Worm (Caenorhabditis elegans) whole organism, L3 larva: Measurements from ENCODE around the gene K08E5.5.

Source experiments
- R02D3.7 ChIP-seq: fragments of 150-350 bp; optimal IDR thresholded peaks from 2 replicates; lab custom pipeline; 2014; ENCODE audit warnings: missing biosample characterization, missing genetic modification characterization
- aly-2 ChIP-seq: fragments of 150-350 bp; optimal IDR thresholded peaks from 2 replicates; lab custom pipeline; 2014; ENCODE audit warnings: missing biosample characterization, missing genetic modification characterization
- ama-1 ChIP-seq: fragments of 150-350 bp; optimal IDR thresholded peaks from 2 replicates; lab custom pipeline; 2018
- ceh-28 ChIP-seq: fragments of 150-350 bp; optimal IDR thresholded peaks from 2 replicates; lab custom pipeline; 2014; ENCODE audit warnings: missing biosample characterization, missing genetic modification reagents, missing genetic modification characterization
- ceh-82 ChIP-seq: fragments of 150-350 bp; optimal IDR thresholded peaks from 2 replicates; lab custom pipeline; 2014; ENCODE audit warnings: missing biosample characterization, missing genetic modification characterization
- egl-27 ChIP-seq: sonication (generic microtip); optimal IDR thresholded peaks from 4 replicates; lab custom pipeline; 2017; ENCODE audit warnings: missing biosample characterization, missing genetic modification reagents, missing genetic modification characterization
- egl-5 ChIP-seq: fragments of 150-350 bp; optimal IDR thresholded peaks from 2 replicates; lab custom pipeline; 2017; ENCODE audit warnings: missing biosample characterization, missing genetic modification reagents, missing genetic modification characterization, inconsistent platforms
- elt-1 ChIP-seq: fragments of 150-350 bp; optimal IDR thresholded peaks from 2 replicates; lab custom pipeline; 2014; ENCODE audit warnings: missing biosample characterization, missing genetic modification characterization
- elt-2 ChIP-seq: sonication (generic microtip); optimal IDR thresholded peaks from 2 replicates; lab custom pipeline; 2016; ENCODE audit warnings: missing genetic modification reagents, mild to moderate bottlenecking, missing genetic modification characterization, missing compliant biosample characterization
- fkh-10 ChIP-seq: sonication (generic microtip); optimal IDR thresholded peaks from 2 replicates; lab custom pipeline; 2017; ENCODE audit warnings: missing biosample characterization, missing genetic modification reagents, missing genetic modification characterization
- fkh-2 ChIP-seq: fragments of 150-350 bp; optimal IDR thresholded peaks from 2 replicates; lab custom pipeline; 2014; ENCODE audit warnings: missing biosample characterization, missing genetic modification reagents, missing genetic modification characterization
- fos-1 ChIP-seq: fragments of 150-350 bp; optimal IDR thresholded peaks from 2 replicates; lab custom pipeline; 2014; ENCODE audit warnings: missing biosample characterization, missing genetic modification characterization
- jun-1 ChIP-seq: fragments of 150-350 bp; optimal IDR thresholded peaks from 2 replicates; lab custom pipeline; 2014; ENCODE audit warnings: missing biosample characterization, missing genetic modification reagents, missing genetic modification characterization
- lin-15B ChIP-seq: fragments of 150-350 bp; optimal IDR thresholded peaks from 2 replicates; lab custom pipeline; 2014; ENCODE audit warnings: missing biosample characterization, missing genetic modification characterization
- lin-39 ChIP-seq: fragments of 150-350 bp; optimal IDR thresholded peaks from 2 replicates; lab custom pipeline; 2018; ENCODE audit warnings: missing biosample characterization, missing genetic modification reagents, missing genetic modification characterization
- lsy-12 ChIP-seq: sonication (generic microtip); optimal IDR thresholded peaks from 2 replicates; lab custom pipeline; 2016; ENCODE audit warnings: mild to moderate bottlenecking, missing genetic modification characterization, missing compliant biosample characterization
- mdl-1 ChIP-seq: fragments of 150-350 bp; optimal IDR thresholded peaks from 2 replicates; lab custom pipeline; 2014; ENCODE audit warnings: missing biosample characterization, missing genetic modification characterization
- mml-1 ChIP-seq: fragments of 150-350 bp; sonication (generic microtip); optimal IDR thresholded peaks from 3 replicates; lab custom pipeline; 2014; ENCODE audit warnings: missing biosample characterization, missing genetic modification characterization
- nhr-11 ChIP-seq: fragments of 150-350 bp; optimal IDR thresholded peaks from 2 replicates; lab custom pipeline; 2014; ENCODE audit warnings: missing biosample characterization, missing genetic modification characterization
- nhr-12 ChIP-seq: fragments of 150-350 bp; optimal IDR thresholded peaks from 2 replicates; lab custom pipeline; 2014; ENCODE audit warnings: missing biosample characterization, missing genetic modification characterization
- nhr-23 ChIP-seq: fragments of 150-350 bp; optimal IDR thresholded peaks from 2 replicates; lab custom pipeline; 2014; ENCODE audit warnings: missing biosample characterization, missing genetic modification reagents, missing genetic modification characterization
- nhr-25 ChIP-seq: sonication (generic microtip); optimal IDR thresholded peaks from 2 replicates; lab custom pipeline; 2017; ENCODE audit warnings: missing biosample characterization, missing genetic modification characterization
- nhr-43 ChIP-seq: sonication (generic microtip); optimal IDR thresholded peaks from 2 replicates; lab custom pipeline; 2016; ENCODE audit warnings: mild to moderate bottlenecking, missing genetic modification characterization, missing compliant biosample characterization; ENCODE audit not compliant: poor library complexity, severe bottlenecking
- nhr-67 ChIP-seq: fragments of 150-350 bp; optimal IDR thresholded peaks from 2 replicates; lab custom pipeline; 2014; ENCODE audit warnings: missing biosample characterization, missing genetic modification characterization
- nhr-77 ChIP-seq: fragments of 150-350 bp; optimal IDR thresholded peaks from 2 replicates; lab custom pipeline; 2014; ENCODE audit warnings: missing biosample characterization, missing genetic modification characterization
- pha-4 ChIP-seq: fragments of 150-350 bp; optimal IDR thresholded peaks from 2 replicates; lab custom pipeline; 2014; ENCODE audit warnings: missing biosample characterization, missing genetic modification reagents, missing genetic modification characterization
- pqm-1 ChIP-seq: fragments of 150-350 bp; optimal IDR thresholded peaks from 2 replicates; lab custom pipeline; 2017; ENCODE audit warnings: missing biosample characterization, missing genetic modification characterization, inconsistent platforms
- sea-2 ChIP-seq: fragments of 150-350 bp; sonication (generic microtip); optimal IDR thresholded peaks from 4 replicates; lab custom pipeline; 2014; ENCODE audit warnings: missing biosample characterization, missing genetic modification reagents, missing genetic modification characterization
- skn-1 ChIP-seq: fragments of 150-350 bp; optimal IDR thresholded peaks from 2 replicates; lab custom pipeline; 2014; ENCODE audit warnings: missing biosample characterization, missing genetic modification characterization
- tbx-2 ChIP-seq: sonication (generic microtip); optimal IDR thresholded peaks from 2 replicates; lab custom pipeline; 2016; ENCODE audit warnings: mild to moderate bottlenecking, missing genetic modification characterization, missing compliant biosample characterization
- unc-39 ChIP-seq: sonication (generic microtip); optimal IDR thresholded peaks from 4 replicates; lab custom pipeline; 2017; ENCODE audit warnings: missing biosample characterization, missing genetic modification characterization
- zag-1 ChIP-seq: fragments of 150-350 bp; optimal IDR thresholded peaks from 2 replicates; lab custom pipeline; 2014; ENCODE audit warnings: missing biosample characterization, missing genetic modification characterization
- ztf-11 ChIP-seq: fragments of 150-350 bp; optimal IDR thresholded peaks from 2 replicates; lab custom pipeline; 2014; ENCODE audit warnings: missing biosample characterization, missing genetic modification characterization

Gene K08E5.5

DNA sequence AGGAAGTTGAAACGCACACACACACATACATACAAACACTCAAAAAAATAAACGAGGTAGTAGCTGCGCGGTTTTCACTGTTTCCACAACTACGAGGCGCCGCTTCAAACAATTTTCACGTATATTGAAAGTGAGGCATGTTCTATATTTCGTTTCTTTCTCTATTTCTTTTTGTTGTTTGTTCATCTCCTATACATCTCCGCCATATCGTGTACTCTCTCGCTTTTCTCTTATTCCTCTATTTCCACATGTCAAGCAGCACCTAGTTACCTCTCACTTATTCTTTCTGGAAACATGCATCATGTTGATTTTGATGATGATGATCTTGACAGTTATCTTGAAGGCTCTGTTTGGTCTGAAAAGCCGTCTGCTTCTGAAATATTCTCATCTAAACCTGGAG is 23.5 kb downstream of the K08E5.5 start, which contains the start of gene ZK1128.7:
TSS of gene ZK1128.7 (plus strand) at position 229 of the 400 bp plus-strand sequence.
- TF ChIP-seq zag-1 (no peak), pha-4 (tag; lab: Kevin White, UChicago) (peak; percentile 51), fkh-2 (no peak), nhr-23 (tag; lab: Kevin White, UChicago) (peak; percentile 22)

- TF ChIP-seq fkh-10 (GFP tag; lab: Kevin White, UChicago) (no peak), tbx-2 (tag; lab: Kevin White, UChicago) (no peak), elt-2 (tag; lab: Kevin White, UChicago) (peak; percentile 63), unc-39 (no peak), nhr-43 (no peak), pha-4 (tag; lab: Kevin White, UChicago) (peak; percentile 36), ama-1 (lab: Kevin White, UChicago) (no peak), ceh-82 (tag; lab: Kevin White, UChicago) (no peak), jun-1 (tag; lab: Kevin White, UChicago) (no peak), egl-5 (tag; lab: Kevin White, UChicago) (no peak), pqm-1 (tag; lab: Kevin White, UChicago) (peak; percentile 23), nhr-67 (tag; lab: Kevin White, UChicago) (no peak), nhr-12 (tag; lab: Kevin White, UChicago) (no peak), lin-15B (tag; lab: Kevin White, UChicago) (no peak), nhr-11 (tag; lab: Kevin White, UChicago) (no peak)
Observed at ce11 chrIII:10134517-10134916, 25.8 kb downstream of the K08E5.5 start.

ce11 chrIII:10132495-10133450 is 27.5 kb downstream of the K08E5.5 start:
- no peak for TF ChIP-seq aly-2 (tag; lab: Kevin White, UChicago)
- no peak for TF ChIP-seq zag-1
- TF ChIP-seq pqm-1 (tag; lab: Kevin White, UChicago), result peak; percentile 75
- no peak for TF ChIP-seq ceh-28
- no peak for TF ChIP-seq egl-5 (tag; lab: Kevin White, UChicago)
- TF ChIP-seq egl-27 (tag; lab: Kevin White, UChicago), result no peak
- TF ChIP-seq R02D3.7, result no peak
- TF ChIP-seq sea-2, result no peak
- TF ChIP-seq skn-1 (tag; lab: Kevin White, UChicago), result no peak
- no peak for TF ChIP-seq lsy-12 (tag; lab: Kevin White, UChicago)
- TF ChIP-seq nhr-25 (tag; lab: Kevin White, UChicago), result peak; percentile 30
- TF ChIP-seq lin-39, result no peak
- no peak for TF ChIP-seq mdl-1 (tag; lab: Kevin White, UChicago)
- TF ChIP-seq elt-2 (tag; lab: Kevin White, UChicago), result peak; percentile 72
- no peak for TF ChIP-seq jun-1 (tag; lab: Kevin White, UChicago)
- TF ChIP-seq unc-39, result no peak
- TF ChIP-seq nhr-77 (tag; lab: Kevin White, UChicago), result no peak
- no peak for TF ChIP-seq mml-1 (tag; lab: Kevin White, UChicago)
- TF ChIP-seq ceh-82 (tag; lab: Kevin White, UChicago), result no peak
- TF ChIP-seq nhr-23 (tag; lab: Kevin White, UChicago), result peak; percentile 10
- TF ChIP-seq elt-1, result peak; percentile 79
- TF ChIP-seq ztf-11 (tag; lab: Kevin White, UChicago), result no peak
- TF ChIP-seq pha-4 (tag; lab: Kevin White, UChicago), result peak; percentile 79

DNA sequence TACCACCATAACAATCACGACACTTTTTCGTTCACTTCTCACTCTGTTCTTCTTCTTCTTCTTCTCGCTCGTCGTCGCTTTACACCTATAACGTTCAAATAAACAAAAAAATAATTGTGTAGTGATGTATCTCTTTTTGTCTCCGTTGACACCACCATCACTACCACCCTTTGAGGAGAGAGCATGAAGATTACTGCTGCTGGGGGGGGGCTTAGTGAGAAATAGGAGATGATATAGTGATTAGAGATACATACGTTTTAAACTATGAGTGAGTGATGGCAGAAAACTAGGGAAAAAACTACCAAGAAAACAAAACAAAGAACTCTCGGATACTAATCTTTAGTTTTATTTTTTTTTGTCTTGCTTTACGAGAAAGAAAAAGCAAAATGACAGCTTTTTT is 33.9 kb downstream of the K08E5.5 start:
- TF ChIP-seq elt-1 (peak; percentile 11), fos-1 (tag; lab: Kevin White, UChicago) (no peak), lin-39 (peak; percentile 74)
